Worm (Caenorhabditis elegans): ENCODE measurements around the gene M04C3.5.

DNA sequence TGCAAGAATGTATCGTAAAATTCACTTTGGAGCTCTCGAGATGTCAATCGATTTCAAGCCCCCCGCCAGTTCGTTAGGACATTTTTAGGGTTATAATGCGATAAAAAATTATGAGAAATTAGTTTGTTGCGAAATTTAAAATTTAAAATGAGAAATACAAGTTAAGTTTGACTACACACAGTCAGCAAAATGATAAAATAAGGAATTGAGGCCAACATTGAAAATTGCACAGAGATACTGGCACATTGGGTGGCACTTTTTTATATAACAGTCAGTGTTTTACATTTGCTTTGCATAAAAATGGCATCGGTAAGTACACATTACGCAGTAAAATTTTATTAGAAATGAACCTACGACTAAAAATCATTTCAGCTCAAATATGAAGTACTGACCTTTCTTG, 18.6 kb downstream of the M04C3.5 start, which contains the start of gene Y43F8B.12:
- TF ChIP-seq mab-5 (tag; optimal IDR thresholded peaks at IDR 0.05): no peak
- TF ChIP-seq cnd-1 (tag; optimal IDR thresholded peaks at IDR 0.05): no peak
- TF ChIP-seq elt-3 (tag; optimal IDR thresholded peaks at IDR 0.05): no peak
- no peak for TF ChIP-seq tbx-8 (GFP tag; optimal IDR thresholded peaks at IDR 0.05)
- TF ChIP-seq ces-1 (GFP tag; optimal IDR thresholded peaks at IDR 0.05): no peak
